Worm (Caenorhabditis elegans) whole organism, L1 larva: ENCODE results near the gene F56D5.5.

Experiments used
- C34B4.2 ChIP-seq: sonication (generic microtip); optimal IDR thresholded peaks from 2 replicates; lab custom pipeline; 2017; ENCODE audit warnings: mild to moderate bottlenecking, missing genetic modification characterization, missing compliant biosample characterization
- F16B12.6 ChIP-seq: fragments of 150-350 bp; optimal IDR thresholded peaks from 2 replicates; lab custom pipeline; 2014; ENCODE audit warnings: missing biosample characterization, missing genetic modification characterization
- alr-1 ChIP-seq: fragments of 200-800 bp; sonication (Bioruptor generic); optimal IDR thresholded peaks from 2 replicates; lab custom pipeline; 2018; ENCODE audit warnings: borderline replicate concordance, mild to moderate bottlenecking, missing genetic modification characterization, missing compliant biosample characterization
- ama-1 ChIP-seq: fragments of 150-350 bp; optimal IDR thresholded peaks from 2 replicates; lab custom pipeline; 2014
- ceh-82 ChIP-seq, 3 experiments: fragments of 150-350 bp in 1 of 3; sonication (generic microtip) in 2 of 3; optimal IDR thresholded peaks; 2 replicates each; lab custom pipeline; 2014 to 2017; ENCODE audit warnings: missing biosample characterization in 3 of 3, missing genetic modification characterization in 3 of 3
- dsc-1 ChIP-seq: sonication (generic microtip); optimal IDR thresholded peaks from 2 replicates; lab custom pipeline; 2016; ENCODE audit warnings: mild to moderate bottlenecking, missing genetic modification characterization, missing compliant biosample characterization
- efl-1 ChIP-seq, 4 experiments: fragments of 150-350 bp; optimal IDR thresholded peaks in 3 of 4; peaks in 1 of 4; 1 replicate in 1 of 4; 2 replicates in 3 of 4; lab custom pipeline; 2014; ENCODE audit warnings: missing biosample characterization in 2 of 4, missing genetic modification characterization in 2 of 4, missing genetic modification reagents in 2 of 4
- egl-13 ChIP-seq: sonication (generic microtip); optimal IDR thresholded peaks from 2 replicates; lab custom pipeline; 2016; ENCODE audit warnings: missing genotype, missing genetic modification reagents, missing genetic modification characterization, missing compliant biosample characterization
- elt-2 ChIP-seq: sonication (generic microtip); optimal IDR thresholded peaks from 2 replicates; lab custom pipeline; 2016; ENCODE audit warnings: missing genetic modification characterization, mild to moderate bottlenecking, inconsistent platforms, missing compliant biosample characterization, missing genetic modification reagents
- fkh-4 ChIP-seq: sonication (generic microtip); optimal IDR thresholded peaks from 2 replicates; lab custom pipeline; 2016; ENCODE audit warnings: missing compliant biosample characterization, missing genetic modification characterization, borderline replicate concordance
- fos-1 ChIP-seq: fragments of 150-350 bp; optimal IDR thresholded peaks from 2 replicates; lab custom pipeline; 2014; ENCODE audit warnings: missing biosample characterization, missing genetic modification characterization
- grh-1 ChIP-seq: fragments of 200-800 bp; sonication (Bioruptor generic); IDR thresholded peaks from 2 replicates; pipeline ENCODE4 v1.3.6; 2022; ENCODE audit warnings: missing genetic modification reagents, missing genetic modification characterization, missing compliant biosample characterization
- hlh-4 ChIP-seq: sonication (generic microtip); optimal IDR thresholded peaks from 2 replicates; lab custom pipeline; 2016; ENCODE audit warnings: mild to moderate bottlenecking, missing genetic modification characterization, missing compliant biosample characterization
- irx-1 ChIP-seq: sonication (generic microtip); optimal IDR thresholded peaks from 2 replicates; lab custom pipeline; 2016; ENCODE audit warnings: missing genetic modification characterization, missing compliant biosample characterization
- isw-1 ChIP-seq: fragments of 200-800 bp; sonication (Bioruptor generic); IDR thresholded peaks from 2 replicates; pipeline ENCODE4 v1.3.6; 2022; ENCODE audit warnings: missing genetic modification characterization, missing compliant biosample characterization
- lin-13 ChIP-seq: fragments of 150-350 bp; optimal IDR thresholded peaks from 2 replicates; lab custom pipeline; 2014; ENCODE audit warnings: missing biosample characterization, missing genetic modification reagents, missing genetic modification characterization
- lin-15B ChIP-seq: fragments of 150-350 bp; sonication (generic microtip); optimal IDR thresholded peaks from 3 replicates; lab custom pipeline; 2014; ENCODE audit warnings: missing biosample characterization, missing genetic modification characterization
- lin-39 ChIP-seq: fragments of 150-350 bp; optimal IDR thresholded peaks from 2 replicates; lab custom pipeline; 2014; ENCODE audit warnings: missing biosample characterization, missing genetic modification reagents, missing genetic modification characterization
- lir-3 ChIP-seq: sonication (generic microtip); optimal IDR thresholded peaks from 2 replicates; lab custom pipeline; 2016; ENCODE audit warnings: mild to moderate bottlenecking, missing genetic modification characterization, moderate library complexity, missing compliant biosample characterization; ENCODE audit not compliant: poor library complexity
- lsy-2 ChIP-seq, 2 experiments: fragments of 150-350 bp; optimal IDR thresholded peaks; 2 replicates each; lab custom pipeline; 2014; ENCODE audit warnings: missing biosample characterization in 2 of 2, missing genetic modification characterization in 2 of 2
- mdl-1 ChIP-seq, 2 experiments: fragments of 150-350 bp; optimal IDR thresholded peaks; 2 replicates each; lab custom pipeline; 2014 to 2017; ENCODE audit warnings: missing biosample characterization in 2 of 2, missing genetic modification characterization in 2 of 2, inconsistent platforms in 1 of 2
- mep-1 ChIP-seq: fragments of 150-350 bp; optimal IDR thresholded peaks from 2 replicates; lab custom pipeline; 2014; ENCODE audit warnings: missing biosample characterization, missing genetic modification characterization
- nhr-12 ChIP-seq: sonication (generic microtip); optimal IDR thresholded peaks from 2 replicates; lab custom pipeline; 2017; ENCODE audit warnings: missing biosample characterization, missing genetic modification characterization
- nhr-19 ChIP-seq: fragments of 200-800 bp; sonication (Bioruptor generic); conservative IDR thresholded peaks from 2 replicates; pipeline ENCODE4 v1.3.6; 2022; ENCODE audit warnings: missing genetic modification characterization, missing compliant biosample characterization
- nhr-71 ChIP-seq: sonication (generic microtip); optimal IDR thresholded peaks from 2 replicates; lab custom pipeline; 2016; ENCODE audit warnings: mild to moderate bottlenecking, missing genetic modification characterization, moderate library complexity, missing compliant biosample characterization
- nhr-84 ChIP-seq: sonication (generic microtip); optimal IDR thresholded peaks from 2 replicates; lab custom pipeline; 2017; ENCODE audit warnings: missing biosample characterization, missing genetic modification characterization
- nhr-85 ChIP-seq: sonication (generic microtip); peaks from one replicate; lab custom pipeline; 2016; ENCODE audit warnings: missing genetic modification characterization, inconsistent platforms, missing compliant biosample characterization
- pag-3 ChIP-seq: sonication (generic microtip); optimal IDR thresholded peaks from 2 replicates; lab custom pipeline; 2017; ENCODE audit warnings: missing genetic modification characterization, mild to moderate bottlenecking, missing compliant biosample characterization, antibody characterized with exemption, borderline replicate concordance; ENCODE audit not compliant: insufficient read depth
- pax-3 ChIP-seq: fragments of 200-800 bp; sonication (Bioruptor generic); optimal IDR thresholded peaks from 2 replicates; lab custom pipeline; 2018; ENCODE audit warnings: mild to moderate bottlenecking, missing genetic modification characterization, moderate library complexity, missing compliant biosample characterization
- skn-1 ChIP-seq: fragments of 150-350 bp; optimal IDR thresholded peaks from 2 replicates; lab custom pipeline; 2014; ENCODE audit warnings: missing biosample characterization, missing genetic modification characterization
- sptf-1 ChIP-seq: fragments of 150-350 bp; optimal IDR thresholded peaks from 2 replicates; lab custom pipeline; 2014; ENCODE audit warnings: missing biosample characterization, missing genetic modification characterization
- swsn-7 ChIP-seq: sonication (generic microtip); optimal IDR thresholded peaks from 2 replicates; lab custom pipeline; 2016; ENCODE audit warnings: missing genetic modification characterization, missing compliant biosample characterization
- tbx-2 ChIP-seq: sonication (generic microtip); optimal IDR thresholded peaks from 2 replicates; lab custom pipeline; 2016; ENCODE audit warnings: missing genetic modification characterization, missing compliant biosample characterization
- tlp-1 ChIP-seq: fragments of 150-350 bp; optimal IDR thresholded peaks from 2 replicates; lab custom pipeline; 2014; ENCODE audit warnings: missing biosample characterization, missing genetic modification characterization
- unc-30 ChIP-seq: sonication (generic microtip); optimal IDR thresholded peaks from 2 replicates; lab custom pipeline; 2017; ENCODE audit warnings: missing biosample characterization, missing genetic modification characterization
- unc-86 ChIP-seq: sonication (generic microtip); optimal IDR thresholded peaks from 2 replicates; lab custom pipeline; 2016; ENCODE audit warnings: missing genetic modification characterization, missing compliant biosample characterization
- unc-98 ChIP-seq: fragments of 200-800 bp; sonication (Bioruptor generic); IDR thresholded peaks from 2 replicates; pipeline ENCODE4 v1.3.6; 2022; ENCODE audit warnings: missing genetic modification characterization, missing compliant biosample characterization
- zag-1 ChIP-seq: fragments of 150-350 bp; optimal IDR thresholded peaks from 2 replicates; lab custom pipeline; 2014; ENCODE audit warnings: missing biosample characterization, missing genetic modification characterization
- zip-4 ChIP-seq: fragments of 200-800 bp; sonication (Bioruptor generic); optimal IDR thresholded peaks from 2 replicates; lab custom pipeline; 2018; ENCODE audit warnings: mild to moderate bottlenecking, missing genetic modification characterization, moderate library complexity, missing compliant biosample characterization
- ztf-4 ChIP-seq: fragments of 150-350 bp; optimal IDR thresholded peaks from 2 replicates; lab custom pipeline; 2014; ENCODE audit warnings: missing biosample characterization, missing genetic modification characterization

The F56D5.5 gene

ce11 chrIV:9403761-9404420, 4.0 kb downstream of the F56D5.5 start (continued):
- TF ChIP-seq lin-39 (tag; lab: Kevin White, UChicago), result no peak
- peak; percentile 49 for TF ChIP-seq nhr-71 (tag; lab: Kevin White, UChicago)
- no peak for TF ChIP-seq lin-15B
- peak in 1 of 3 experiments; percentile 8 for TF ChIP-seq ceh-82 (tag; optimal IDR thresholded peaks at IDR 0.05; lab: Kevin White, UChicago)
- TF ChIP-seq nhr-12, result no peak
- no peak for TF ChIP-seq fos-1 (tag; lab: Kevin White, UChicago)
- TF ChIP-seq F16B12.6, result no peak
- TF ChIP-seq hlh-4 (tag; lab: Kevin White, UChicago), result no peak
- TF ChIP-seq lir-3, result no peak
- peak; percentile 17 for TF ChIP-seq dsc-1 (tag; lab: Kevin White, UChicago)
- TF ChIP-seq irx-1 (tag; lab: Kevin White, UChicago), result peak; percentile 38
- TF ChIP-seq grh-1 (GFP tag; lab: Robert Waterston, UW), result no peak; the same call in 1 of the 2 replicates
- TF ChIP-seq tlp-1 (tag; lab: Kevin White, UChicago), result no peak
- TF ChIP-seq unc-98 (GFP tag; lab: Robert Waterston, UW), result no peak
- no peak for TF ChIP-seq mdl-1 (tag; optimal IDR thresholded peaks at IDR 0.05; lab: Kevin White, UChicago)
- TF ChIP-seq nhr-85 (tag; lab: Kevin White, UChicago), result peak; percentile 75
- peak in 1 of 2 experiments; percentile 39 for TF ChIP-seq lsy-2 (tag; optimal IDR thresholded peaks at IDR 0.05; lab: Kevin White, UChicago)
- no peak for TF ChIP-seq fkh-4 (tag; lab: Kevin White, UChicago)
- no peak for TF ChIP-seq C34B4.2 (tag; lab: Kevin White, UChicago)
- TF ChIP-seq alr-1, result no peak
- no peak for TF ChIP-seq egl-13 (tag; lab: Kevin White, UChicago)
- no peak for TF ChIP-seq nhr-84 (tag; lab: Kevin White, UChicago)
- TF ChIP-seq zag-1 (tag; lab: Kevin White, UChicago), result no peak
- peak; percentile 93 to 96 for TF ChIP-seq efl-1 (optimal IDR thresholded peaks at IDR 0.05; lab: Kevin White, UChicago)
- TF ChIP-seq efl-1 (GFP tag; optimal IDR thresholded peaks at IDR 0.05 in 1 of 2; lab: Kevin White, UChicago), result peak; percentile 92 to 99
- TF ChIP-seq sptf-1 (tag; lab: Kevin White, UChicago), result no peak
- TF ChIP-seq ztf-4 (tag; lab: Kevin White, UChicago), result no peak
- TF ChIP-seq skn-1 (tag; lab: Kevin White, UChicago), result no peak
- no peak for TF ChIP-seq zip-4 (GFP tag; lab: Kevin White, UChicago)
- no peak for TF ChIP-seq pag-3 (tag; lab: Kevin White, UChicago)
- no peak for TF ChIP-seq lin-13 (GFP tag; lab: Kevin White, UChicago)
- TF ChIP-seq unc-30 (tag; lab: Kevin White, UChicago), result no peak

ce11 chrIV:9401715-9402114, 6.2 kb downstream of the F56D5.5 start, which contains the start of gene F56D5.6:
Gene F56D5.6, plus strand, starts transcription at chrIV:9401922.
- TF ChIP-seq tbx-2 (tag; lab: Kevin White, UChicago) (no peak), elt-2 (tag; lab: Kevin White, UChicago) (peak; percentile 17)

ce11 chrIV:9398512-9398911, 9.4 kb downstream of the F56D5.5 start, which contains the start of gene F56D5.2:
Gene F56D5.2, minus strand, starts transcription at chrIV:9398612.
- TF ChIP-seq pax-3 (tag; lab: Kevin White, UChicago) (no peak), mep-1 (no peak), mdl-1 (tag; optimal IDR thresholded peaks at IDR 0.05; lab: Kevin White, UChicago) (no peak), pag-3 (tag; lab: Kevin White, UChicago) (no peak), ama-1 (no peak), hlh-4 (tag; lab: Kevin White, UChicago) (no peak), swsn-7 (no peak), isw-1 (GFP tag; lab: Robert Waterston, UW) (no peak), nhr-19 (GFP tag; lab: Robert Waterston, UW) (no peak), nhr-84 (tag; lab: Kevin White, UChicago) (no peak), unc-86 (tag; lab: Kevin White, UChicago) (no peak), lin-39 (tag; lab: Kevin White, UChicago) (no peak)
